Worm (Caenorhabditis elegans) whole organism, L4 larva: ENCODE data around the gene ppat-1.

Experiments
- F49E8.2 ChIP-seq: sonication (generic microtip); optimal IDR thresholded peaks from 2 replicates; lab custom pipeline; 2016; ENCODE audit warnings: missing compliant biosample characterization, mild to moderate bottlenecking, missing genetic modification characterization, borderline replicate concordance
- ZK337.2 ChIP-seq: fragments of 200-800 bp; sonication (Bioruptor generic); IDR thresholded peaks from 2 replicates; pipeline ENCODE4 v1.3.6; 2022; ENCODE audit warnings: missing genetic modification reagents, missing genetic modification characterization, missing compliant biosample characterization
- ZK546.5 ChIP-seq, 2 experiments: sonication (generic microtip); optimal IDR thresholded peaks; 2 replicates each; lab custom pipeline; 2017; ENCODE audit warnings: missing biosample characterization in 2 of 2, missing genetic modification characterization in 2 of 2
- aly-2 ChIP-seq: sonication (generic microtip); optimal IDR thresholded peaks from 2 replicates; lab custom pipeline; 2018; ENCODE audit warnings: missing biosample characterization, missing genetic modification characterization
- ama-1 ChIP-seq: fragments of 150-350 bp; optimal IDR thresholded peaks from 2 replicates; lab custom pipeline; 2014; ENCODE audit warnings: inconsistent platforms, mixed read lengths
- arid-1 ChIP-seq: fragments of 200-800 bp; sonication (Bioruptor generic); conservative IDR thresholded peaks from 2 replicates; pipeline ENCODE4 v1.3.6; 2022; ENCODE audit warnings: missing genetic modification reagents, missing genetic modification characterization, missing compliant biosample characterization
- ceh-62 ChIP-seq: sonication (generic microtip); optimal IDR thresholded peaks from 2 replicates; lab custom pipeline; 2017; ENCODE audit warnings: missing biosample characterization, missing genetic modification characterization
- ceh-82 ChIP-seq: sonication (generic microtip); optimal IDR thresholded peaks from 2 replicates; lab custom pipeline; 2017; ENCODE audit warnings: missing biosample characterization, missing genetic modification characterization
- cey-2 ChIP-seq: sonication (generic microtip); optimal IDR thresholded peaks from 3 replicates; lab custom pipeline; 2017; ENCODE audit warnings: missing genetic modification characterization, mild to moderate bottlenecking, missing compliant biosample characterization, antibody characterized with exemption, borderline replicate concordance; ENCODE audit not compliant: insufficient read depth
- ctbp-1 ChIP-seq: fragments of 200-800 bp; sonication (Bioruptor generic); IDR thresholded peaks from 2 replicates; pipeline ENCODE4 v1.3.6; 2022; ENCODE audit warnings: missing genetic modification reagents, missing genetic modification characterization, missing compliant biosample characterization
- daf-16 ChIP-seq, 3 experiments: sonication (generic microtip); optimal IDR thresholded peaks; 2 replicates each; lab custom pipeline; 2016 to 2017; ENCODE audit warnings: missing genetic modification characterization in 3 of 3, missing genetic modification reagents in 3 of 3, mild to moderate bottlenecking in 2 of 3, missing compliant biosample characterization in 2 of 3, missing biosample characterization in 1 of 3, moderate library complexity in 1 of 3
- daf-19 ChIP-seq: fragments of 200-800 bp; sonication (Bioruptor generic); conservative IDR thresholded peaks from 2 replicates; pipeline ENCODE4 v1.3.6; 2022; ENCODE audit warnings: missing genetic modification characterization, missing compliant biosample characterization
- dmd-6 ChIP-seq: fragments of 200-800 bp; sonication (Bioruptor generic); IDR thresholded peaks from 2 replicates; pipeline ENCODE4 v1.3.6; 2022; ENCODE audit warnings: missing genetic modification reagents, missing genetic modification characterization, missing compliant biosample characterization
- dmd-8 ChIP-seq: fragments of 200-800 bp; sonication (Bioruptor generic); IDR thresholded peaks from 2 replicates; pipeline ENCODE4 v1.3.6; 2022; ENCODE audit warnings: missing genetic modification characterization, missing compliant biosample characterization
- dmd-9 ChIP-seq: fragments of 200-800 bp; sonication (Bioruptor generic); IDR thresholded peaks from 2 replicates; pipeline ENCODE4 v1.3.6; 2022; ENCODE audit warnings: missing genetic modification reagents, missing genetic modification characterization, missing compliant biosample characterization
- duxl-1 ChIP-seq: sonication (generic microtip); optimal IDR thresholded peaks from 2 replicates; lab custom pipeline; 2016; ENCODE audit warnings: mild to moderate bottlenecking, missing genetic modification characterization, moderate library complexity, missing compliant biosample characterization; ENCODE audit not compliant: poor library complexity
- egl-43 ChIP-seq: fragments of 200-800 bp; sonication (Bioruptor generic); IDR thresholded peaks from 2 replicates; pipeline ENCODE4 v1.3.6; 2022; ENCODE audit warnings: missing genetic modification reagents, missing genetic modification characterization, missing compliant biosample characterization
- fkh-10 ChIP-seq: fragments of 150-350 bp; optimal IDR thresholded peaks from 2 replicates; lab custom pipeline; 2014; ENCODE audit warnings: missing biosample characterization, missing genetic modification reagents, missing genetic modification characterization
- fos-1 ChIP-seq: fragments of 150-350 bp; optimal IDR thresholded peaks from 2 replicates; lab custom pipeline; 2014; ENCODE audit warnings: missing biosample characterization, missing genetic modification characterization
- gei-8 ChIP-seq: fragments of 200-800 bp; sonication (Bioruptor generic); optimal IDR thresholded peaks from 2 replicates; lab custom pipeline; 2018; ENCODE audit warnings: mild to moderate bottlenecking, missing genetic modification characterization, missing compliant biosample characterization
- hlh-11 ChIP-seq: fragments of 200-800 bp; sonication (Bioruptor generic); optimal IDR thresholded peaks from 2 replicates; lab custom pipeline; 2018; ENCODE audit warnings: mild to moderate bottlenecking, missing genetic modification characterization, missing compliant biosample characterization
- jun-1 ChIP-seq: fragments of 150-350 bp; optimal IDR thresholded peaks from 2 replicates; lab custom pipeline; 2014; ENCODE audit warnings: missing biosample characterization, missing genetic modification reagents, missing genetic modification characterization
- lim-7 ChIP-seq: fragments of 200-800 bp; sonication (Bioruptor generic); IDR thresholded peaks from 2 replicates; pipeline ENCODE4 v1.3.6; 2022; ENCODE audit warnings: missing genetic modification characterization, missing compliant biosample characterization
- lin-38 ChIP-seq: fragments of 200-800 bp; sonication (Bioruptor generic); IDR thresholded peaks from 2 replicates; pipeline ENCODE4 v1.3.6; 2022; ENCODE audit warnings: missing genetic modification reagents, missing genetic modification characterization, missing compliant biosample characterization
- lsy-2 ChIP-seq, 2 experiments: fragments of 150-350 bp in 1 of 2; sonication (generic microtip) in 1 of 2; optimal IDR thresholded peaks; 2 replicates each; lab custom pipeline; 2014 to 2017; ENCODE audit warnings: missing biosample characterization in 2 of 2, missing genetic modification characterization in 2 of 2
- madf-5 ChIP-seq, 2 experiments: fragments of 200-800 bp; sonication (Bioruptor generic); IDR thresholded peaks; 2 replicates each; pipeline ENCODE4 v1.3.6; 2022; ENCODE audit warnings: missing compliant biosample characterization in 2 of 2, missing genetic modification characterization in 2 of 2
- mep-1 ChIP-seq: fragments of 150-350 bp; sonication (generic microtip); optimal IDR thresholded peaks from 3 replicates; lab custom pipeline; 2014; ENCODE audit warnings: missing biosample characterization, missing genetic modification characterization
- mes-2 ChIP-seq: sonication (generic microtip); optimal IDR thresholded peaks from 2 replicates; lab custom pipeline; 2016; ENCODE audit warnings: missing genotype, mild to moderate bottlenecking, missing genetic modification characterization, missing compliant biosample characterization; ENCODE audit not compliant: poor library complexity, severe bottlenecking
- nhr-102 ChIP-seq: sonication (generic microtip); optimal IDR thresholded peaks from 2 replicates; lab custom pipeline; 2016; ENCODE audit warnings: mild to moderate bottlenecking, missing genetic modification characterization, moderate library complexity, missing compliant biosample characterization
- nhr-11 ChIP-seq: fragments of 150-350 bp; optimal IDR thresholded peaks from 2 replicates; lab custom pipeline; 2014; ENCODE audit warnings: missing biosample characterization, missing genetic modification characterization
- nhr-111 ChIP-seq: fragments of 200-800 bp; sonication (Bioruptor generic); optimal IDR thresholded peaks from 2 replicates; lab custom pipeline; 2018; ENCODE audit warnings: mild to moderate bottlenecking, missing genetic modification characterization, missing compliant biosample characterization
- nhr-25 ChIP-seq: sonication (generic microtip); optimal IDR thresholded peaks from 2 replicates; lab custom pipeline; 2017; ENCODE audit warnings: missing genetic modification characterization, mild to moderate bottlenecking, missing compliant biosample characterization, antibody characterized with exemption, moderate library complexity, borderline replicate concordance; ENCODE audit not compliant: insufficient read depth
- nhr-28 ChIP-seq: fragments of 150-350 bp; optimal IDR thresholded peaks from 2 replicates; lab custom pipeline; 2014; ENCODE audit warnings: missing biosample characterization, missing genetic modification characterization
- nhr-42 ChIP-seq: fragments of 200-800 bp; sonication (Bioruptor generic); IDR thresholded peaks from 2 replicates; pipeline ENCODE4 v1.3.6; 2022; ENCODE audit warnings: missing genetic modification characterization, missing compliant biosample characterization
- pha-4 ChIP-seq, 2 experiments: fragments of 150-350 bp in 1 of 2; fragments of 200-800 bp in 1 of 2; sonication (Bioruptor generic) in 1 of 2; IDR thresholded peaks in 1 of 2; optimal IDR thresholded peaks in 1 of 2; 2 replicates each; pipeline versions ENCODE4 v1.3.6 to Lab custom; 2014 to 2022; ENCODE audit warnings: missing genetic modification characterization in 2 of 2, missing genetic modification reagents in 2 of 2, missing biosample characterization in 1 of 2, missing compliant biosample characterization in 1 of 2
- php-3 ChIP-seq: fragments of 200-800 bp; sonication (Bioruptor generic); IDR thresholded peaks from 2 replicates; pipeline ENCODE4 v1.3.6; 2022; ENCODE audit warnings: missing genetic modification reagents, missing genetic modification characterization, missing compliant biosample characterization
- pqm-1 ChIP-seq: sonication (generic microtip); optimal IDR thresholded peaks from 2 replicates; lab custom pipeline; 2017; ENCODE audit warnings: missing biosample characterization, missing genetic modification characterization
- rbr-2 ChIP-seq: sonication (generic microtip); optimal IDR thresholded peaks from 2 replicates; lab custom pipeline; 2016; ENCODE audit warnings: missing genotype, missing genetic modification characterization, missing compliant biosample characterization
- saeg-2 ChIP-seq: fragments of 200-800 bp; sonication (Bioruptor generic); IDR thresholded peaks from 2 replicates; pipeline ENCODE4 v1.3.6; 2022; ENCODE audit warnings: missing genetic modification reagents, missing genetic modification characterization, missing compliant biosample characterization
- skn-1 ChIP-seq: fragments of 150-350 bp; optimal IDR thresholded peaks from 2 replicates; lab custom pipeline; 2014; ENCODE audit warnings: missing biosample characterization, missing genetic modification characterization
- spr-1 ChIP-seq: sonication (generic microtip); optimal IDR thresholded peaks from 2 replicates; lab custom pipeline; 2016; ENCODE audit warnings: mild to moderate bottlenecking, missing genetic modification characterization, missing compliant biosample characterization
- tag-97 ChIP-seq: fragments of 200-800 bp; sonication (Bioruptor generic); IDR thresholded peaks from 2 replicates; pipeline ENCODE4 v1.3.6; 2022; ENCODE audit warnings: missing genetic modification characterization, missing compliant biosample characterization
- unc-62 ChIP-seq, 3 experiments: fragments of 150-350 bp in 1 of 3; sonication (generic microtip); optimal IDR thresholded peaks in 2 of 3; peaks in 1 of 3; 1 replicate in 1 of 3; 2 replicates in 2 of 3; lab custom pipeline; 2014 to 2017; ENCODE audit warnings: missing biosample characterization in 3 of 3, missing genetic modification characterization in 3 of 3, missing genetic modification reagents in 3 of 3, missing genotype in 1 of 3
- zag-1 ChIP-seq: fragments of 150-350 bp; optimal IDR thresholded peaks from 2 replicates; lab custom pipeline; 2014; ENCODE audit warnings: missing biosample characterization, missing genetic modification characterization
- zfp-2 ChIP-seq: sonication (generic microtip); optimal IDR thresholded peaks from 2 replicates; lab custom pipeline; 2016; ENCODE audit warnings: mild to moderate bottlenecking, missing genetic modification characterization, missing compliant biosample characterization
- zfp-3 ChIP-seq: fragments of 200-800 bp; sonication (Bioruptor generic); conservative IDR thresholded peaks from 2 replicates; pipeline ENCODE4 v1.3.6; 2022; ENCODE audit warnings: missing genetic modification reagents, missing genetic modification characterization, missing compliant biosample characterization
- zip-2 ChIP-seq: fragments of 150-350 bp; optimal IDR thresholded peaks from 2 replicates; lab custom pipeline; 2014; ENCODE audit warnings: missing biosample characterization, missing genetic modification characterization

Gene ppat-1

ce11 chrIII:4653374-4653773, 35.7 kb upstream of the ppat-1 start:
- TF ChIP-seq unc-62 (GFP tag; optimal IDR thresholded peaks at IDR 0.05 in 1 of 2; lab: Kevin White, UChicago) (peak in 1 of 2 experiments; percentile 50), unc-62 (tag; optimal IDR thresholded peaks at IDR 0.05; lab: Kevin White, UChicago) (no peak), mep-1 (tag; lab: Kevin White, UChicago) (peak; percentile 41), ama-1 (lab: Kevin White, UChicago) (no peak), nhr-111 (GFP tag; lab: Kevin White, UChicago) (peak; percentile 35), mes-2 (tag; lab: Kevin White, UChicago) (peak; percentile 17), madf-5 (GFP tag; IDR thresholded peaks at IDR 0.05; lab: Robert Waterston, UW) (peak in 1 of 2 experiments; percentile 6; a peak in 1 of 4 replicates), dmd-6 (GFP tag; lab: Robert Waterston, UW) (no peak), nhr-28 (tag; lab: Kevin White, UChicago) (no peak)

DNA sequence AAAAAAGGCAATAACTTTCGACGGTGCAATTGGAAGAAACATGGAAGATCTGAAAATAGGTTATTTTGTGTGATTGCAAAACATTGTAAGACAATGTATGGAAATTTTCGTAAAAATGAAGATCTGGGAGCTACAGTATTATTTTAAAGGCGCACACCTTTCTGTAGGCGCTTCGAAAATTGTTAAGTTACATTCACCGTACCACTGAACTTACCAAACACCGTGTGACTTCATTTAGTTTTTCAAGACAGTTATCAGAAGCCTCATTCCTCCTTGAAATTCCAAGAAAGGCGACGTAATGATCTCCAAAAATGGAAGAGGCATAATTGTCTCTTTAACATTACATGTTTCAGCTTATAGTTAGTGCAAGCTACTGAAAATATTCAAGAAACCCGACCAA, 35.2 kb upstream of the ppat-1 start:
- TF ChIP-seq ceh-62 (tag; lab: Kevin White, UChicago) (no peak), nhr-102 (peak; percentile 49), zag-1 (tag; lab: Kevin White, UChicago) (no peak), php-3 (peak; percentile 34; the same call in 1 of the 2 replicates), nhr-25 (tag; lab: Kevin White, UChicago) (peak; percentile 25), zfp-2 (tag; lab: Kevin White, UChicago) (no peak), pqm-1 (tag; lab: Kevin White, UChicago) (no peak), zip-2 (tag; lab: Kevin White, UChicago) (no peak), duxl-1 (tag; lab: Kevin White, UChicago) (peak; percentile 71), F49E8.2 (tag; lab: Kevin White, UChicago) (no peak), nhr-111 (GFP tag; lab: Kevin White, UChicago) (no peak), ceh-82 (tag; lab: Kevin White, UChicago) (no peak), daf-19 (no peak), hlh-11 (tag; lab: Kevin White, UChicago) (no peak), madf-5 (GFP tag; IDR thresholded peaks at IDR 0.05; lab: Robert Waterston, UW) (peak in 1 of 2 experiments; percentile 54; a peak in 1 of 4 replicates), lim-7 (GFP tag; lab: Robert Waterston, UW) (0 out of 2 replicates have a peak, but pooled peaks have one; percentile 17), dmd-9 (GFP tag; lab: Robert Waterston, UW) (no peak), arid-1 (GFP tag; lab: Robert Waterston, UW) (peak; percentile 11; the same call in 1 of the 2 replicates), lin-38 (GFP tag; lab: Robert Waterston, UW) (peak; percentile 44), dmd-8 (GFP tag; lab: Robert Waterston, UW) (no peak), ctbp-1 (no peak), saeg-2 (no peak), gei-8 (GFP tag; lab: Kevin White, UChicago) (no peak), spr-1 (no peak), aly-2 (tag; lab: Kevin White, UChicago) (no peak), tag-97 (GFP tag; lab: Robert Waterston, UW) (no peak), pha-4 (GFP tag; IDR thresholded peaks at IDR 0.05; lab: Robert Waterston, UW) (no peak; the same call in 1 of the 2 replicates), pha-4 (tag; optimal IDR thresholded peaks at IDR 0.05; lab: Kevin White, UChicago) (no peak), skn-1 (tag; lab: Kevin White, UChicago) (no peak), daf-16 (GFP tag; optimal IDR thresholded peaks at IDR 0.05; lab: Kevin White, UChicago) (peak in 1 of 2 experiments; percentile 44), daf-16 (tag; optimal IDR thresholded peaks at IDR 0.05; lab: Kevin White, UChicago) (no peak), fkh-10 (GFP tag; lab: Kevin White, UChicago) (no peak), rbr-2 (tag; lab: Kevin White, UChicago) (no peak), nhr-42 (GFP tag; lab: Robert Waterston, UW) (0 out of 2 replicates have a peak, but pooled peaks have one; percentile 7), ZK337.2 (no peak), ZK546.5 (tag; optimal IDR thresholded peaks at IDR 0.05; lab: Kevin White, UChicago) (no peak), nhr-11 (no peak), zfp-3 (GFP tag; lab: Robert Waterston, UW) (peak; percentile 70; the same call in 1 of the 2 replicates), cey-2 (tag; lab: Kevin White, UChicago) (no peak), jun-1 (no peak), lsy-2 (tag; optimal IDR thresholded peaks at IDR 0.05; lab: Kevin White, UChicago) (no peak), egl-43 (no peak), fos-1 (tag; lab: Kevin White, UChicago) (no peak)
